Worm (Caenorhabditis elegans) whole organism, L4 larva: ENCODE data around the gene C30B5.6.
A peak's percentile ranks its signal among the peaks of the same experiment; 100 is the strongest.

ENCODE experiments used
- D1046.2 ChIP-seq: fragments of 200-800 bp; sonication (Bioruptor generic); IDR thresholded peaks from 2 replicates; pipeline ENCODE4 v1.3.6; 2022; ENCODE audit warnings: missing genetic modification characterization, missing compliant biosample characterization
- F10B5.3 ChIP-seq: sonication (generic microtip); optimal IDR thresholded peaks from 2 replicates; lab custom pipeline; 2016; ENCODE audit warnings: mild to moderate bottlenecking, missing genetic modification characterization, missing compliant biosample characterization
- F26F4.8 ChIP-seq: fragments of 200-800 bp; sonication (Bioruptor generic); conservative IDR thresholded peaks from 2 replicates; pipeline ENCODE4 v1.3.6; 2022; ENCODE audit warnings: missing genetic modification characterization, missing compliant biosample characterization
- F37D6.2 ChIP-seq: sonication (generic microtip); optimal IDR thresholded peaks from 2 replicates; lab custom pipeline; 2016; ENCODE audit warnings: mild to moderate bottlenecking, missing genetic modification characterization, missing compliant biosample characterization
- F44E2.7 ChIP-seq: fragments of 200-800 bp; sonication (Bioruptor generic); IDR thresholded peaks from 2 replicates; pipeline ENCODE4 v2.1.2; 2022; ENCODE audit warnings: missing genetic modification characterization, missing compliant biosample characterization
- F49E8.2 ChIP-seq: sonication (generic microtip); optimal IDR thresholded peaks from 2 replicates; lab custom pipeline; 2016; ENCODE audit warnings: missing compliant biosample characterization, mild to moderate bottlenecking, missing genetic modification characterization, borderline replicate concordance
- R02D3.7 ChIP-seq: fragments of 150-350 bp; sonication (generic microtip); optimal IDR thresholded peaks from 3 replicates; lab custom pipeline; 2014; ENCODE audit warnings: missing biosample characterization, missing genetic modification characterization
- T20F7.1 ChIP-seq: fragments of 200-800 bp; sonication (Bioruptor generic); optimal IDR thresholded peaks from 2 replicates; lab custom pipeline; 2018; ENCODE audit warnings: mild to moderate bottlenecking, missing genetic modification characterization, missing compliant biosample characterization
- T26A8.4 ChIP-seq: fragments of 200-800 bp; sonication (Bioruptor generic); IDR thresholded peaks from 2 replicates; pipeline ENCODE4 v1.3.6; 2022; ENCODE audit warnings: missing genetic modification characterization, missing compliant biosample characterization
- Y5F2A.4 ChIP-seq: fragments of 200-800 bp; sonication (Bioruptor generic); optimal IDR thresholded peaks from 2 replicates; lab custom pipeline; 2018; ENCODE audit warnings: mild to moderate bottlenecking, missing genetic modification characterization, missing compliant biosample characterization
- ZK337.2 ChIP-seq: fragments of 200-800 bp; sonication (Bioruptor generic); IDR thresholded peaks from 2 replicates; pipeline ENCODE4 v1.3.6; 2022; ENCODE audit warnings: missing genetic modification reagents, missing genetic modification characterization, missing compliant biosample characterization
- ama-1 ChIP-seq: fragments of 150-350 bp; optimal IDR thresholded peaks from 2 replicates; lab custom pipeline; 2014; ENCODE audit warnings: inconsistent platforms, mixed read lengths
- arid-1 ChIP-seq: fragments of 200-800 bp; sonication (Bioruptor generic); conservative IDR thresholded peaks from 2 replicates; pipeline ENCODE4 v1.3.6; 2022; ENCODE audit warnings: missing genetic modification reagents, missing genetic modification characterization, missing compliant biosample characterization
- attf-4 ChIP-seq: sonication (generic microtip); optimal IDR thresholded peaks from 3 replicates; lab custom pipeline; 2017; ENCODE audit warnings: missing biosample characterization, missing genetic modification characterization
- ceh-20 ChIP-seq: fragments of 200-800 bp; sonication (Bioruptor generic); IDR thresholded peaks from 2 replicates; pipeline ENCODE4 v1.3.6; 2022; ENCODE audit warnings: missing genetic modification reagents, missing genetic modification characterization, missing compliant biosample characterization
- ceh-32 ChIP-seq: sonication (generic microtip); optimal IDR thresholded peaks from 2 replicates; lab custom pipeline; 2016; ENCODE audit warnings: mild to moderate bottlenecking, missing genetic modification characterization, missing compliant biosample characterization; ENCODE audit not compliant: poor library complexity
- ces-1 ChIP-seq: fragments of 150-350 bp; sonication (generic microtip); optimal IDR thresholded peaks from 4 replicates; lab custom pipeline; 2014; ENCODE audit warnings: missing biosample characterization, missing genetic modification reagents, missing genetic modification characterization
- cey-2 ChIP-seq: sonication (generic microtip); optimal IDR thresholded peaks from 3 replicates; lab custom pipeline; 2017; ENCODE audit warnings: missing genetic modification characterization, mild to moderate bottlenecking, missing compliant biosample characterization, antibody characterized with exemption, borderline replicate concordance; ENCODE audit not compliant: insufficient read depth
- daf-12 ChIP-seq: fragments of 150-350 bp; optimal IDR thresholded peaks from 2 replicates; lab custom pipeline; 2014; ENCODE audit warnings: missing biosample characterization, missing genetic modification reagents, missing genetic modification characterization
- daf-19 ChIP-seq: fragments of 200-800 bp; sonication (Bioruptor generic); conservative IDR thresholded peaks from 2 replicates; pipeline ENCODE4 v1.3.6; 2022; ENCODE audit warnings: missing genetic modification characterization, missing compliant biosample characterization
- dmd-6 ChIP-seq: fragments of 200-800 bp; sonication (Bioruptor generic); IDR thresholded peaks from 2 replicates; pipeline ENCODE4 v1.3.6; 2022; ENCODE audit warnings: missing genetic modification reagents, missing genetic modification characterization, missing compliant biosample characterization
- dmd-9 ChIP-seq: fragments of 200-800 bp; sonication (Bioruptor generic); IDR thresholded peaks from 2 replicates; pipeline ENCODE4 v1.3.6; 2022; ENCODE audit warnings: missing genetic modification reagents, missing genetic modification characterization, missing compliant biosample characterization
- dpl-1 ChIP-seq: fragments of 150-350 bp; optimal IDR thresholded peaks from 2 replicates; lab custom pipeline; 2014; ENCODE audit warnings: missing biosample characterization, missing genetic modification reagents, missing genetic modification characterization
- egl-27 ChIP-seq: sonication (generic microtip); optimal IDR thresholded peaks from 3 replicates; lab custom pipeline; 2017; ENCODE audit warnings: missing biosample characterization, missing genetic modification reagents, missing genetic modification characterization
- gei-8 ChIP-seq: fragments of 200-800 bp; sonication (Bioruptor generic); optimal IDR thresholded peaks from 2 replicates; lab custom pipeline; 2018; ENCODE audit warnings: mild to moderate bottlenecking, missing genetic modification characterization, missing compliant biosample characterization
- hif-1 ChIP-seq, 2 experiments: sonication (generic microtip); optimal IDR thresholded peaks; 2 replicates each; lab custom pipeline; 2016 to 2017; ENCODE audit warnings: missing compliant biosample characterization in 2 of 2, missing genetic modification characterization in 2 of 2, missing genetic modification reagents in 2 of 2, missing genotype in 2 of 2, mild to moderate bottlenecking in 1 of 2
- hlh-30 ChIP-seq: sonication (generic microtip); optimal IDR thresholded peaks from 2 replicates; lab custom pipeline; 2017; ENCODE audit warnings: antibody characterized with exemption, mild to moderate bottlenecking, missing genetic modification characterization, missing compliant biosample characterization; ENCODE audit not compliant: insufficient read depth
- lin-1 ChIP-seq: fragments of 200-800 bp; sonication (Bioruptor generic); IDR thresholded peaks from 2 replicates; pipeline ENCODE4 v1.3.6; 2022; ENCODE audit warnings: missing genetic modification reagents, missing genetic modification characterization, missing compliant biosample characterization
- lin-29 ChIP-seq: fragments of 200-800 bp; sonication (Bioruptor generic); IDR thresholded peaks from 2 replicates; pipeline ENCODE4 v1.3.6; 2022; ENCODE audit warnings: missing genetic modification reagents, missing genetic modification characterization, missing compliant biosample characterization
- lin-38 ChIP-seq: fragments of 200-800 bp; sonication (Bioruptor generic); IDR thresholded peaks from 2 replicates; pipeline ENCODE4 v1.3.6; 2022; ENCODE audit warnings: missing genetic modification reagents, missing genetic modification characterization, missing compliant biosample characterization
- lin-39 ChIP-seq: fragments of 150-350 bp; optimal IDR thresholded peaks from 2 replicates; lab custom pipeline; 2014; ENCODE audit warnings: missing biosample characterization, missing genetic modification reagents, missing genetic modification characterization
- lsy-2 ChIP-seq, 2 experiments: fragments of 150-350 bp in 1 of 2; sonication (generic microtip) in 1 of 2; optimal IDR thresholded peaks; 2 replicates each; lab custom pipeline; 2014 to 2017; ENCODE audit warnings: missing biosample characterization in 2 of 2, missing genetic modification characterization in 2 of 2
- madf-5 ChIP-seq, 2 experiments: fragments of 200-800 bp; sonication (Bioruptor generic); IDR thresholded peaks; 2 replicates each; pipeline ENCODE4 v1.3.6; 2022; ENCODE audit warnings: missing compliant biosample characterization in 2 of 2, missing genetic modification characterization in 2 of 2
- madf-9 ChIP-seq: fragments of 200-800 bp; sonication (Bioruptor generic); conservative IDR thresholded peaks from 2 replicates; pipeline ENCODE4 v1.3.6; 2022; ENCODE audit warnings: missing genetic modification reagents, missing genetic modification characterization, missing compliant biosample characterization
- mdl-1 ChIP-seq, 2 experiments: fragments of 150-350 bp in 1 of 2; sonication (generic microtip) in 1 of 2; optimal IDR thresholded peaks; 2 replicates each; lab custom pipeline; 2014 to 2017; ENCODE audit warnings: missing biosample characterization in 2 of 2, missing genetic modification characterization in 2 of 2
- mdt-29 ChIP-seq: fragments of 200-800 bp; sonication (Bioruptor generic); IDR thresholded peaks from 2 replicates; pipeline ENCODE4 v1.3.6; 2022; ENCODE audit warnings: missing genetic modification reagents, missing genetic modification characterization, missing compliant biosample characterization
- mep-1 ChIP-seq: fragments of 150-350 bp; sonication (generic microtip); optimal IDR thresholded peaks from 3 replicates; lab custom pipeline; 2014; ENCODE audit warnings: missing biosample characterization, missing genetic modification characterization
- mxl-3 ChIP-seq: fragments of 200-800 bp; sonication (Bioruptor generic); optimal IDR thresholded peaks from 2 replicates; lab custom pipeline; 2018; ENCODE audit warnings: mild to moderate bottlenecking, missing genetic modification characterization, missing compliant biosample characterization
- nhr-102 ChIP-seq: sonication (generic microtip); optimal IDR thresholded peaks from 2 replicates; lab custom pipeline; 2016; ENCODE audit warnings: mild to moderate bottlenecking, missing genetic modification characterization, moderate library complexity, missing compliant biosample characterization
- nhr-111 ChIP-seq: fragments of 200-800 bp; sonication (Bioruptor generic); optimal IDR thresholded peaks from 2 replicates; lab custom pipeline; 2018; ENCODE audit warnings: mild to moderate bottlenecking, missing genetic modification characterization, missing compliant biosample characterization
- nhr-237 ChIP-seq: sonication (generic microtip); optimal IDR thresholded peaks from 2 replicates; lab custom pipeline; 2017; ENCODE audit warnings: missing biosample characterization, missing genetic modification characterization
- nhr-28 ChIP-seq: fragments of 150-350 bp; optimal IDR thresholded peaks from 2 replicates; lab custom pipeline; 2014; ENCODE audit warnings: missing biosample characterization, missing genetic modification characterization
- rbr-2 ChIP-seq: sonication (generic microtip); optimal IDR thresholded peaks from 2 replicates; lab custom pipeline; 2016; ENCODE audit warnings: missing genotype, missing genetic modification characterization, missing compliant biosample characterization
- set-16 ChIP-seq: fragments of 200-800 bp; sonication (Bioruptor generic); IDR thresholded peaks from 2 replicates; pipeline ENCODE4 v1.3.6; 2022; ENCODE audit warnings: missing genetic modification reagents, missing genetic modification characterization, missing compliant biosample characterization
- tag-97 ChIP-seq: fragments of 200-800 bp; sonication (Bioruptor generic); IDR thresholded peaks from 2 replicates; pipeline ENCODE4 v1.3.6; 2022; ENCODE audit warnings: missing genetic modification characterization, missing compliant biosample characterization
- tra-1 ChIP-seq: fragments of 200-800 bp; sonication (Bioruptor generic); IDR thresholded peaks from 2 replicates; pipeline ENCODE4 v1.3.6; 2022; ENCODE audit warnings: missing genetic modification reagents, missing genetic modification characterization, missing compliant biosample characterization
- vab-7 ChIP-seq: fragments of 200-800 bp; sonication (Bioruptor generic); IDR thresholded peaks from 2 replicates; pipeline ENCODE4 v1.3.6; 2022; ENCODE audit warnings: missing genetic modification reagents, missing genetic modification characterization, missing compliant biosample characterization
- zfp-2 ChIP-seq: sonication (generic microtip); optimal IDR thresholded peaks from 2 replicates; lab custom pipeline; 2016; ENCODE audit warnings: mild to moderate bottlenecking, missing genetic modification characterization, missing compliant biosample characterization
- zip-11 ChIP-seq: fragments of 200-800 bp; sonication (Bioruptor generic); IDR thresholded peaks from 2 replicates; pipeline ENCODE4 v1.3.6; 2022; ENCODE audit warnings: missing genetic modification characterization, missing compliant biosample characterization
- ztf-7 ChIP-seq: fragments of 150-350 bp; optimal IDR thresholded peaks from 2 replicates; lab custom pipeline; 2014; ENCODE audit warnings: missing biosample characterization, missing genetic modification characterization

Gene C30B5.6

ce11 chrII:6176154-6176897, 46.1 kb downstream of the C30B5.6 start:
- TF ChIP-seq ceh-32 (tag; lab: Kevin White, UChicago) (no peak), lsy-2 (tag; optimal IDR thresholded peaks at IDR 0.05; lab: Kevin White, UChicago) (no peak), dmd-9 (no peak), cey-2 (tag; lab: Kevin White, UChicago) (no peak), nhr-111 (GFP tag; lab: Kevin White, UChicago) (no peak), madf-9 (GFP tag; lab: Robert Waterston, UW) (no peak), ces-1 (GFP tag; lab: Kevin White, UChicago) (no peak), T20F7.1 (GFP tag; lab: Kevin White, UChicago) (no peak), vab-7 (GFP tag; lab: Robert Waterston, UW) (no peak), tra-1 (GFP tag; lab: Robert Waterston, UW) (0 out of 2 replicates have a peak, but pooled peaks have one; percentile 52), nhr-28 (tag; lab: Kevin White, UChicago) (peak; percentile 29), lin-1 (GFP tag; lab: Robert Waterston, UW) (no peak), set-16 (GFP tag; lab: Robert Waterston, UW) (no peak), arid-1 (GFP tag; lab: Robert Waterston, UW) (no peak), F44E2.7 (GFP tag; lab: Robert Waterston, UW) (no peak), daf-19 (GFP tag; lab: Robert Waterston, UW) (no peak), zip-11 (GFP tag; lab: Robert Waterston, UW) (no peak), dmd-6 (0 out of 2 replicates have a peak, but pooled peaks have one; percentile 47), ama-1 (lab: Kevin White, UChicago) (no peak), hlh-30 (peak; percentile 74), tag-97 (GFP tag; lab: Robert Waterston, UW) (no peak), ZK337.2 (GFP tag; lab: Robert Waterston, UW) (no peak), madf-5 (GFP tag; IDR thresholded peaks at IDR 0.05; lab: Robert Waterston, UW) (no peak), F26F4.8 (GFP tag; lab: Robert Waterston, UW) (no peak), rbr-2 (tag; lab: Kevin White, UChicago) (no peak), F37D6.2 (tag; lab: Kevin White, UChicago) (no peak), R02D3.7 (no peak), lin-38 (GFP tag; lab: Robert Waterston, UW) (no peak), nhr-102 (tag; lab: Kevin White, UChicago) (no peak), F10B5.3 (tag; lab: Kevin White, UChicago) (no peak), lin-39 (tag; lab: Kevin White, UChicago) (no peak), gei-8 (GFP tag; lab: Kevin White, UChicago) (no peak), egl-27 (tag; lab: Kevin White, UChicago) (no peak), Y5F2A.4 (GFP tag; lab: Kevin White, UChicago) (no peak), F49E8.2 (tag; lab: Kevin White, UChicago) (no peak), T26A8.4 (GFP tag; lab: Robert Waterston, UW) (no peak), daf-12 (tag; lab: Kevin White, UChicago) (no peak), ceh-20 (GFP tag; lab: Robert Waterston, UW) (0 out of 2 replicates have a peak, but pooled peaks have one; percentile 31), D1046.2 (GFP tag; lab: Robert Waterston, UW) (no peak), zfp-2 (tag; lab: Kevin White, UChicago) (no peak), attf-4 (tag; lab: Kevin White, UChicago) (no peak), mdl-1 (tag; optimal IDR thresholded peaks at IDR 0.05; lab: Kevin White, UChicago) (no peak), hif-1 (tag; optimal IDR thresholded peaks at IDR 0.05; lab: Kevin White, UChicago) (no peak), dpl-1 (no peak), lin-29 (GFP tag; lab: Robert Waterston, UW) (no peak), ztf-7 (tag; lab: Kevin White, UChicago) (no peak), mxl-3 (GFP tag; lab: Kevin White, UChicago) (peak; percentile 26), nhr-237 (tag; lab: Kevin White, UChicago) (no peak), mep-1 (tag; lab: Kevin White, UChicago) (no peak), mdt-29 (GFP tag; lab: Robert Waterston, UW) (no peak)
